Worm (Caenorhabditis elegans) whole organism, L1 larva: ENCODE data around the gene glb-20.

Experiments
- C04F5.9 ChIP-seq: sonication (generic microtip); optimal IDR thresholded peaks from 2 replicates; lab custom pipeline; 2016; ENCODE audit warnings: missing genetic modification characterization, missing compliant biosample characterization
- C16A3.4 ChIP-seq: fragments of 150-350 bp; optimal IDR thresholded peaks from 2 replicates; lab custom pipeline; 2014; ENCODE audit warnings: missing biosample characterization, missing genetic modification characterization
- C34B4.2 ChIP-seq: sonication (generic microtip); optimal IDR thresholded peaks from 2 replicates; lab custom pipeline; 2017; ENCODE audit warnings: mild to moderate bottlenecking, missing genetic modification characterization, missing compliant biosample characterization
- F16B12.6 ChIP-seq: fragments of 150-350 bp; optimal IDR thresholded peaks from 2 replicates; lab custom pipeline; 2014; ENCODE audit warnings: missing biosample characterization, missing genetic modification characterization
- Y116A8C.19 ChIP-seq: sonication (generic microtip); optimal IDR thresholded peaks from 2 replicates; lab custom pipeline; 2016; ENCODE audit warnings: missing compliant biosample characterization, missing genetic modification characterization, borderline replicate concordance
- aly-2 ChIP-seq: fragments of 150-350 bp; optimal IDR thresholded peaks from 2 replicates; lab custom pipeline; 2014; ENCODE audit warnings: missing biosample characterization, missing genetic modification characterization
- ama-1 ChIP-seq: fragments of 150-350 bp; optimal IDR thresholded peaks from 2 replicates; lab custom pipeline; 2014
- ceh-8 ChIP-seq: fragments of 200-800 bp; sonication (Bioruptor generic); optimal IDR thresholded peaks from 2 replicates; lab custom pipeline; 2018; ENCODE audit warnings: mild to moderate bottlenecking, missing genetic modification characterization, moderate library complexity, missing compliant biosample characterization
- ces-1 ChIP-seq: fragments of 150-350 bp; optimal IDR thresholded peaks from 2 replicates; lab custom pipeline; 2014; ENCODE audit warnings: missing biosample characterization, missing genetic modification reagents, missing genetic modification characterization
- efl-1 ChIP-seq, 4 experiments: fragments of 150-350 bp; optimal IDR thresholded peaks in 3 of 4; peaks in 1 of 4; 1 replicate in 1 of 4; 2 replicates in 3 of 4; lab custom pipeline; 2014; ENCODE audit warnings: missing biosample characterization in 2 of 4, missing genetic modification characterization in 2 of 4, missing genetic modification reagents in 2 of 4
- egl-13 ChIP-seq: sonication (generic microtip); optimal IDR thresholded peaks from 2 replicates; lab custom pipeline; 2016; ENCODE audit warnings: missing genotype, missing genetic modification reagents, missing genetic modification characterization, missing compliant biosample characterization
- egl-27 ChIP-seq, 2 experiments: fragments of 150-350 bp in 1 of 2; sonication (generic microtip); optimal IDR thresholded peaks; 3 replicates each; lab custom pipeline; 2017 to 2018; ENCODE audit warnings: missing biosample characterization in 2 of 2, missing genetic modification characterization in 2 of 2, missing genetic modification reagents in 2 of 2
- elt-3 ChIP-seq, 6 experiments: fragments of 150-350 bp in 1 of 6; sonication (generic microtip); optimal IDR thresholded peaks; 2 replicates each; lab custom pipeline; 2017 to 2018; ENCODE audit warnings: missing biosample characterization in 6 of 6, missing genetic modification characterization in 6 of 6, inconsistent platforms in 1 of 6
- ets-5 ChIP-seq: fragments of 200-800 bp; sonication (Bioruptor generic); IDR thresholded peaks from 2 replicates; pipeline ENCODE4 v1.3.6; 2022; ENCODE audit warnings: missing genetic modification characterization, missing compliant biosample characterization
- fkh-10 ChIP-seq: sonication (generic microtip); optimal IDR thresholded peaks from 2 replicates; lab custom pipeline; 2017; ENCODE audit warnings: missing biosample characterization, missing genetic modification reagents, missing genetic modification characterization
- hlh-17 ChIP-seq: fragments of 200-800 bp; sonication (Bioruptor generic); optimal IDR thresholded peaks from 2 replicates; lab custom pipeline; 2018; ENCODE audit warnings: missing genetic modification characterization, mild to moderate bottlenecking, missing compliant biosample characterization, moderate library complexity, borderline replicate concordance
- hlh-4 ChIP-seq: sonication (generic microtip); optimal IDR thresholded peaks from 2 replicates; lab custom pipeline; 2016; ENCODE audit warnings: mild to moderate bottlenecking, missing genetic modification characterization, missing compliant biosample characterization
- jun-1 ChIP-seq: fragments of 150-350 bp; optimal IDR thresholded peaks from 2 replicates; lab custom pipeline; 2014; ENCODE audit warnings: missing biosample characterization, missing genetic modification reagents, missing genetic modification characterization
- lin-14 ChIP-seq: fragments of 200-800 bp; sonication (Bioruptor generic); optimal IDR thresholded peaks from 2 replicates; lab custom pipeline; 2018; ENCODE audit warnings: mild to moderate bottlenecking, missing genetic modification characterization, moderate library complexity, missing compliant biosample characterization
- lir-3 ChIP-seq: sonication (generic microtip); optimal IDR thresholded peaks from 2 replicates; lab custom pipeline; 2016; ENCODE audit warnings: mild to moderate bottlenecking, missing genetic modification characterization, moderate library complexity, missing compliant biosample characterization; ENCODE audit not compliant: poor library complexity
- lsy-2 ChIP-seq, 2 experiments: fragments of 150-350 bp; optimal IDR thresholded peaks; 2 replicates each; lab custom pipeline; 2014; ENCODE audit warnings: missing biosample characterization in 2 of 2, missing genetic modification characterization in 2 of 2
- mab-9 ChIP-seq: fragments of 200-800 bp; sonication (Bioruptor generic); IDR thresholded peaks from 2 replicates; pipeline ENCODE4 v1.3.6; 2022; ENCODE audit warnings: missing genetic modification reagents, missing genetic modification characterization, missing compliant biosample characterization
- mdl-1 ChIP-seq, 2 experiments: fragments of 150-350 bp; optimal IDR thresholded peaks; 2 replicates each; lab custom pipeline; 2014 to 2017; ENCODE audit warnings: missing biosample characterization in 2 of 2, missing genetic modification characterization in 2 of 2, inconsistent platforms in 1 of 2
- mef-2 ChIP-seq: fragments of 150-350 bp; optimal IDR thresholded peaks from 2 replicates; lab custom pipeline; 2014; ENCODE audit warnings: missing biosample characterization, missing genetic modification characterization
- mep-1 ChIP-seq: fragments of 150-350 bp; optimal IDR thresholded peaks from 2 replicates; lab custom pipeline; 2014; ENCODE audit warnings: missing biosample characterization, missing genetic modification characterization
- nhr-11 ChIP-seq: fragments of 150-350 bp; optimal IDR thresholded peaks from 2 replicates; lab custom pipeline; 2014; ENCODE audit warnings: missing biosample characterization, missing genetic modification characterization
- nhr-12 ChIP-seq: sonication (generic microtip); optimal IDR thresholded peaks from 2 replicates; lab custom pipeline; 2017; ENCODE audit warnings: missing biosample characterization, missing genetic modification characterization
- nhr-20 ChIP-seq: sonication (generic microtip); optimal IDR thresholded peaks from 2 replicates; lab custom pipeline; 2016; ENCODE audit warnings: mild to moderate bottlenecking, missing genetic modification characterization, missing compliant biosample characterization
- nhr-28 ChIP-seq: fragments of 150-350 bp; optimal IDR thresholded peaks from 2 replicates; lab custom pipeline; 2014; ENCODE audit warnings: missing biosample characterization, missing genetic modification characterization
- nhr-71 ChIP-seq: sonication (generic microtip); optimal IDR thresholded peaks from 2 replicates; lab custom pipeline; 2016; ENCODE audit warnings: mild to moderate bottlenecking, missing genetic modification characterization, moderate library complexity, missing compliant biosample characterization
- nhr-77 ChIP-seq: fragments of 150-350 bp; optimal IDR thresholded peaks from 2 replicates; lab custom pipeline; 2014; ENCODE audit warnings: missing biosample characterization, missing genetic modification characterization
- nhr-84 ChIP-seq: sonication (generic microtip); optimal IDR thresholded peaks from 2 replicates; lab custom pipeline; 2017; ENCODE audit warnings: missing biosample characterization, missing genetic modification characterization
- nhr-85 ChIP-seq: sonication (generic microtip); peaks from one replicate; lab custom pipeline; 2016; ENCODE audit warnings: missing genetic modification characterization, inconsistent platforms, missing compliant biosample characterization
- nhr-90 ChIP-seq: sonication (generic microtip); optimal IDR thresholded peaks from 2 replicates; lab custom pipeline; 2016; ENCODE audit warnings: mild to moderate bottlenecking, missing genetic modification characterization, missing compliant biosample characterization; ENCODE audit not compliant: poor library complexity
- pax-3 ChIP-seq: fragments of 200-800 bp; sonication (Bioruptor generic); optimal IDR thresholded peaks from 2 replicates; lab custom pipeline; 2018; ENCODE audit warnings: mild to moderate bottlenecking, missing genetic modification characterization, moderate library complexity, missing compliant biosample characterization
- rnt-1 ChIP-seq: sonication (generic microtip); optimal IDR thresholded peaks from 2 replicates; lab custom pipeline; 2016; ENCODE audit warnings: mild to moderate bottlenecking, missing genetic modification characterization, moderate library complexity, missing compliant biosample characterization
- skn-1 ChIP-seq: fragments of 150-350 bp; optimal IDR thresholded peaks from 2 replicates; lab custom pipeline; 2014; ENCODE audit warnings: missing biosample characterization, missing genetic modification characterization
- snu-23 ChIP-seq: sonication (generic microtip); optimal IDR thresholded peaks from 2 replicates; lab custom pipeline; 2016; ENCODE audit warnings: missing genetic modification characterization, missing compliant biosample characterization
- sox-4 ChIP-seq: sonication (generic microtip); optimal IDR thresholded peaks from 2 replicates; lab custom pipeline; 2016; ENCODE audit warnings: missing genetic modification characterization, missing compliant biosample characterization
- sptf-1 ChIP-seq: fragments of 150-350 bp; optimal IDR thresholded peaks from 2 replicates; lab custom pipeline; 2014; ENCODE audit warnings: missing biosample characterization, missing genetic modification characterization
- tbx-2 ChIP-seq: sonication (generic microtip); optimal IDR thresholded peaks from 2 replicates; lab custom pipeline; 2016; ENCODE audit warnings: missing genetic modification characterization, missing compliant biosample characterization
- unc-130 ChIP-seq: fragments of 150-350 bp; optimal IDR thresholded peaks from 2 replicates; lab custom pipeline; 2017; ENCODE audit warnings: missing biosample characterization, missing genetic modification characterization, inconsistent platforms
- unc-30 ChIP-seq: sonication (generic microtip); optimal IDR thresholded peaks from 2 replicates; lab custom pipeline; 2017; ENCODE audit warnings: missing biosample characterization, missing genetic modification characterization
- unc-98 ChIP-seq: fragments of 200-800 bp; sonication (Bioruptor generic); IDR thresholded peaks from 2 replicates; pipeline ENCODE4 v1.3.6; 2022; ENCODE audit warnings: missing genetic modification characterization, missing compliant biosample characterization
- xbp-1 ChIP-seq: sonication (generic microtip); optimal IDR thresholded peaks from 2 replicates; lab custom pipeline; 2016; ENCODE audit warnings: missing genetic modification characterization, missing compliant biosample characterization
- zag-1 ChIP-seq: fragments of 150-350 bp; optimal IDR thresholded peaks from 2 replicates; lab custom pipeline; 2014; ENCODE audit warnings: missing biosample characterization, missing genetic modification characterization
- zip-4 ChIP-seq: fragments of 200-800 bp; sonication (Bioruptor generic); optimal IDR thresholded peaks from 2 replicates; lab custom pipeline; 2018; ENCODE audit warnings: mild to moderate bottlenecking, missing genetic modification characterization, moderate library complexity, missing compliant biosample characterization
- ztf-11 ChIP-seq, 2 experiments: sonication (generic microtip); optimal IDR thresholded peaks; 2 replicates each; lab custom pipeline; 2016 to 2017; ENCODE audit warnings: missing genetic modification characterization in 2 of 2, missing biosample characterization in 1 of 2, missing compliant biosample characterization in 1 of 2

The glb-20 gene

DNA sequence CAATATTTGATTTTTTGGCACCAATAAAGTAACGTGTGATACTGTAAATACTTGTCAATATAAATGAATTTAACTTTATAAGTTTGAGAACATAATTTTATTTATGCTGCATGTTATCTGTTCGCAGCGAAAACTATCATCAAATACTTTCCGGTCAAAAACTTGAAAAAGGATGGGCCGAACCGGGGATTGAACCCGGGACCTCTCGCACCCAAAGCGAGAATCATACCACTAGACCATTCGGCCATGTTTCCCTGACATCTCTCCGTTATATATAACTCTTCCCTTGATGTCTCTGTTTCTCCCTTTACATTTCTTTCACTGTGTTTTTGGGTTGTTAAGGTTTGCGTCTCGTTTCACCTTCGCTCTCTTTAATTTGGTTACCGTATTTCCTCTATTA is 44.2 kb downstream of the glb-20 start (continued):
- no peak for TF ChIP-seq hlh-4 (tag; lab: Kevin White, UChicago)
- peak; percentile 5 to 11 for TF ChIP-seq efl-1 (optimal IDR thresholded peaks at IDR 0.05; lab: Kevin White, UChicago)
- peak in 1 of 2 experiments; percentile 92 for TF ChIP-seq efl-1 (GFP tag; optimal IDR thresholded peaks at IDR 0.05 in 1 of 2; lab: Kevin White, UChicago)
- TF ChIP-seq mep-1 (tag; lab: Kevin White, UChicago): peak; percentile 50
- TF ChIP-seq rnt-1: peak; percentile 39
- TF ChIP-seq lir-3 (tag; lab: Kevin White, UChicago): peak; percentile 47
- no peak for TF ChIP-seq egl-13 (tag; lab: Kevin White, UChicago)
- TF ChIP-seq zag-1 (tag; lab: Kevin White, UChicago): no peak
- peak; percentile 68 for TF ChIP-seq C16A3.4
- peak in 1 of 2 experiments; percentile 32 for TF ChIP-seq ztf-11 (tag; optimal IDR thresholded peaks at IDR 0.05; lab: Kevin White, UChicago)
- TF ChIP-seq nhr-90 (tag; lab: Kevin White, UChicago): peak; percentile 62
- TF ChIP-seq ces-1: no peak
- no peak for TF ChIP-seq sox-4
- TF ChIP-seq unc-98 (GFP tag; lab: Robert Waterston, UW): no peak
- no peak for TF ChIP-seq fkh-10 (GFP tag; lab: Kevin White, UChicago)
- no peak for TF ChIP-seq C04F5.9 (tag; lab: Kevin White, UChicago)
- TF ChIP-seq zip-4 (GFP tag; lab: Kevin White, UChicago): no peak
- no peak for TF ChIP-seq ceh-8 (GFP tag; lab: Kevin White, UChicago)
- TF ChIP-seq ama-1 (lab: Kevin White, UChicago): no peak
- peak; percentile 29 for TF ChIP-seq tbx-2 (tag; lab: Kevin White, UChicago)
- TF ChIP-seq F16B12.6: no peak
- no peak for TF ChIP-seq mab-9 (GFP tag; lab: Robert Waterston, UW)
- TF ChIP-seq lsy-2 (tag; optimal IDR thresholded peaks at IDR 0.05; lab: Kevin White, UChicago): peak; percentile 23 to 54
- TF ChIP-seq sptf-1: no peak
- TF ChIP-seq lin-14 (GFP tag; lab: Kevin White, UChicago): peak; percentile 59
- no peak for TF ChIP-seq unc-130 (tag; lab: Kevin White, UChicago)
- TF ChIP-seq xbp-1 (tag; lab: Kevin White, UChicago): peak; percentile 18
- peak in 1 of 2 experiments; percentile 55 for TF ChIP-seq mdl-1 (tag; optimal IDR thresholded peaks at IDR 0.05; lab: Kevin White, UChicago)
- TF ChIP-seq nhr-12 (tag; lab: Kevin White, UChicago): no peak
- TF ChIP-seq skn-1 (tag; lab: Kevin White, UChicago): peak; percentile 31
- peak; percentile 5 for TF ChIP-seq pax-3 (tag; lab: Kevin White, UChicago)
- TF ChIP-seq, all 84 proteins: peak for 31

DNA sequence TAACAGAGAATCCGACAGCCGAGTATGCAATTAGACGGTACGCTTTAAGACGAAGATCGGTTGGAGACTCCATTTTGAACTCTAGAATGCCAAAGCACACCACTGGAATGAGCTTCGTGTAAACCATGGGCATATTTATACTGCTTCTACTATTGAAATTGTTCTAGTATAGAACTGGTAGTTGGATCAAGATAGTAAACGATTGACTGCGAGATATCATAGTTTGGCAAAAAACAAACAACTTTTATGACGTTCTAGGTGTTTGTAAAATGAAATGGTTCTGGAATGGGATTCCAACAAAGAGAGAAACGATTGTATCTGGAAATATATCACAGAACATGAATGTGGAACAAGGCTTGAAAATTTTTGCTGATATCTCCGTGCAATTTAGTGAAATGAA is 45.0 kb downstream of the glb-20 start, which contains the start of gene col-185:
Gene col-185 (minus strand): TSS at position 101 of the 400 bp plus-strand sequence.
- TF ChIP-seq nhr-28 (tag; lab: Kevin White, UChicago) (no peak), unc-30 (no peak), hlh-17 (GFP tag; lab: Kevin White, UChicago) (no peak), aly-2 (no peak), nhr-71 (tag; lab: Kevin White, UChicago) (no peak), Y116A8C.19 (no peak), nhr-85 (tag; lab: Kevin White, UChicago) (no peak), nhr-90 (tag; lab: Kevin White, UChicago) (no peak)

ce11 chrX:13510234-13510837 is 45.6 kb downstream of the glb-20 start:
- TF ChIP-seq elt-3 (tag; optimal IDR thresholded peaks at IDR 0.05; lab: Kevin White, UChicago) (no peak), nhr-84 (tag; lab: Kevin White, UChicago) (no peak), snu-23 (GFP tag; lab: Kevin White, UChicago) (no peak), jun-1 (tag; lab: Kevin White, UChicago) (no peak), nhr-11 (no peak), egl-27 (tag; optimal IDR thresholded peaks at IDR 0.05; lab: Kevin White, UChicago) (no peak), ets-5 (no peak), unc-98 (GFP tag; lab: Robert Waterston, UW) (no peak), nhr-77 (tag; lab: Kevin White, UChicago) (no peak), fkh-10 (GFP tag; lab: Kevin White, UChicago) (no peak), efl-1 (optimal IDR thresholded peaks at IDR 0.05; lab: Kevin White, UChicago) (no peak), efl-1 (GFP tag; optimal IDR thresholded peaks at IDR 0.05 in 1 of 2; lab: Kevin White, UChicago) (no peak), mef-2 (tag; lab: Kevin White, UChicago) (no peak), nhr-20 (tag; lab: Kevin White, UChicago) (no peak), C34B4.2 (tag; lab: Kevin White, UChicago) (no peak), mep-1 (tag; lab: Kevin White, UChicago) (no peak), mab-9 (GFP tag; lab: Robert Waterston, UW) (no peak)
